Fruit fly (Drosophila melanogaster) whole organism, prepupa: ENCODE measurements around the gene ScsbetaA.

Source experiments
- Blimp-1 ChIP-seq: fragments of 200-800 bp; sonication (Bioruptor generic); optimal IDR thresholded peaks from 3 replicates; lab custom pipeline; 2017; ENCODE audit warnings: missing biosample characterization, missing genetic modification characterization, mild to moderate bottlenecking, moderate library complexity, missing genetic modification reagents
- CG11294 ChIP-seq: fragments of 200-800 bp; sonication (Bioruptor generic); IDR thresholded peaks from 2 replicates; pipeline ENCODE4 v1.3.6; 2022; ENCODE audit warnings: missing biosample characterization, missing genetic modification characterization
- CG11762 ChIP-seq: fragments of 200-800 bp; sonication (Bioruptor generic); optimal IDR thresholded peaks from 3 replicates; lab custom pipeline; 2016; ENCODE audit warnings: missing biosample characterization, missing genetic modification characterization; ENCODE audit not compliant: insufficient read depth
- CG1621 ChIP-seq: fragments of 200-800 bp; sonication (Bioruptor generic); optimal IDR thresholded peaks from 3 replicates; lab custom pipeline; 2018; ENCODE audit warnings: missing biosample characterization, mild to moderate bottlenecking, missing genetic modification characterization
- CG16779 ChIP-seq: fragments of 200-800 bp; sonication (Bioruptor generic); optimal IDR thresholded peaks from 3 replicates; lab custom pipeline; 2017; ENCODE audit warnings: missing biosample characterization, mild to moderate bottlenecking, missing genetic modification characterization
- CG3032 ChIP-seq: fragments of 200-800 bp; optimal IDR thresholded peaks from 2 replicates; lab custom pipeline; 2019; ENCODE audit warnings: missing biosample characterization, mild to moderate bottlenecking, missing genetic modification characterization, moderate library complexity
- CG31627 ChIP-seq: fragments of 200-800 bp; sonication (Bioruptor generic); optimal IDR thresholded peaks from 3 replicates; lab custom pipeline; 2016; ENCODE audit warnings: missing biosample characterization, missing genetic modification characterization
- CG6163 ChIP-seq: fragments of 200-800 bp; sonication (Bioruptor generic); IDR thresholded peaks from 3 replicates; pipeline ENCODE4 v1.3.6; 2022; ENCODE audit warnings: missing biosample characterization, missing genetic modification characterization
- CG6276 ChIP-seq: fragments of 200-800 bp; sonication (Bioruptor generic); optimal IDR thresholded peaks from 2 replicates; lab custom pipeline; 2017; ENCODE audit warnings: missing biosample characterization, mild to moderate bottlenecking, missing genetic modification characterization
- CG6792 ChIP-seq: fragments of 200-800 bp; sonication (Bioruptor generic); optimal IDR thresholded peaks from 3 replicates; lab custom pipeline; 2016; ENCODE audit warnings: missing biosample characterization, missing genetic modification characterization
- CG6808 ChIP-seq: fragments of 200-800 bp; sonication (Bioruptor generic); optimal IDR thresholded peaks from 3 replicates; lab custom pipeline; 2017; ENCODE audit warnings: missing biosample characterization, missing genetic modification characterization, mild to moderate bottlenecking, moderate library complexity, missing genetic modification reagents
- CG7368 ChIP-seq: fragments of 200-800 bp; sonication (Bioruptor generic); optimal IDR thresholded peaks from 3 replicates; lab custom pipeline; 2016; ENCODE audit warnings: missing biosample characterization, missing genetic modification characterization
- CG8119 ChIP-seq: fragments of 200-800 bp; sonication (Bioruptor generic); IDR thresholded peaks from 3 replicates; pipeline ENCODE4 v1.3.6; 2022; ENCODE audit warnings: missing biosample characterization, missing genetic modification characterization
- CG8319 ChIP-seq: fragments of 200-800 bp; sonication (Bioruptor generic); optimal IDR thresholded peaks from 3 replicates; lab custom pipeline; 2016; ENCODE audit warnings: missing biosample characterization, missing genetic modification characterization
- CG8632 ChIP-seq: fragments of 200-800 bp; sonication (Bioruptor generic); optimal IDR thresholded peaks from 3 replicates; lab custom pipeline; 2016; ENCODE audit warnings: missing biosample characterization, missing genetic modification characterization
- CG9139 ChIP-seq: fragments of 200-800 bp; sonication (Bioruptor generic); optimal IDR thresholded peaks from 3 replicates; lab custom pipeline; 2017; ENCODE audit warnings: missing biosample characterization, mild to moderate bottlenecking, missing genetic modification characterization
- Eip78C ChIP-seq: fragments of 200-800 bp; sonication (Bioruptor generic); peaks from one replicate; lab custom pipeline; 2016; ENCODE audit warnings: missing biosample characterization, missing genetic modification characterization
- Eip93F ChIP-seq: fragments of 200-800 bp; sonication (Bioruptor generic); optimal IDR thresholded peaks from 2 replicates; lab custom pipeline; 2016; ENCODE audit warnings: missing biosample characterization, mild to moderate bottlenecking, missing genetic modification characterization
- Ets21C ChIP-seq: fragments of 200-800 bp; sonication (Bioruptor generic); optimal IDR thresholded peaks from 3 replicates; lab custom pipeline; 2016; ENCODE audit warnings: missing biosample characterization, missing genetic modification characterization
- Ets96B ChIP-seq: fragments of 200-800 bp; optimal IDR thresholded peaks from 2 replicates; lab custom pipeline; 2019; ENCODE audit warnings: missing biosample characterization, mild to moderate bottlenecking, missing genetic modification characterization, moderate library complexity
- Hr39 ChIP-seq: fragments of 200-800 bp; sonication (Bioruptor generic); optimal IDR thresholded peaks from 2 replicates; lab custom pipeline; 2016; ENCODE audit warnings: missing biosample characterization, missing genetic modification characterization
- Hr4 ChIP-seq: fragments of 200-800 bp; sonication (Bioruptor generic); optimal IDR thresholded peaks from 3 replicates; lab custom pipeline; 2016; ENCODE audit warnings: missing biosample characterization, missing genetic modification characterization
- Lpt ChIP-seq: fragments of 200-800 bp; sonication (Bioruptor generic); optimal IDR thresholded peaks from 3 replicates; lab custom pipeline; 2016; ENCODE audit warnings: missing biosample characterization, missing genetic modification characterization
- Met ChIP-seq: fragments of 200-800 bp; sonication (Bioruptor generic); optimal IDR thresholded peaks from 3 replicates; lab custom pipeline; 2016; ENCODE audit warnings: missing biosample characterization, missing genetic modification characterization
- OdsH ChIP-seq: fragments of 200-800 bp; sonication (Bioruptor generic); optimal IDR thresholded peaks from 3 replicates; lab custom pipeline; 2016; ENCODE audit warnings: missing biosample characterization, missing genetic modification characterization
- Smox ChIP-seq: fragments of 200-800 bp; sonication (Bioruptor generic); optimal IDR thresholded peaks from 3 replicates; lab custom pipeline; 2016; ENCODE audit warnings: missing biosample characterization, missing genetic modification characterization
- Sox102F ChIP-seq: fragments of 200-800 bp; sonication (Bioruptor generic); optimal IDR thresholded peaks from 2 replicates; lab custom pipeline; 2016; ENCODE audit warnings: missing biosample characterization, mild to moderate bottlenecking, missing genetic modification characterization
- Sox14 ChIP-seq: fragments of 200-800 bp; sonication (Bioruptor generic); optimal IDR thresholded peaks from 3 replicates; lab custom pipeline; 2016; ENCODE audit warnings: missing biosample characterization, missing genetic modification characterization
- Sox15 ChIP-seq: fragments of 200-800 bp; sonication (Bioruptor generic); optimal IDR thresholded peaks from 3 replicates; lab custom pipeline; 2016; ENCODE audit warnings: missing biosample characterization, missing genetic modification characterization
- achi ChIP-seq: fragments of 200-800 bp; sonication (Bioruptor generic); optimal IDR thresholded peaks from 3 replicates; lab custom pipeline; 2016; ENCODE audit warnings: missing biosample characterization, missing genetic modification characterization
- dac ChIP-seq: fragments of 200-800 bp; sonication (Bioruptor generic); optimal IDR thresholded peaks from 2 replicates; lab custom pipeline; 2017; ENCODE audit warnings: missing biosample characterization, mild to moderate bottlenecking, missing genetic modification characterization
- esn ChIP-seq: fragments of 200-800 bp; sonication (Bioruptor generic); optimal IDR thresholded peaks from 2 replicates; lab custom pipeline; 2016; ENCODE audit warnings: missing biosample characterization, mild to moderate bottlenecking, missing genetic modification characterization, moderate library complexity
- fd59A ChIP-seq: fragments of 200-800 bp; sonication (Bioruptor generic); optimal IDR thresholded peaks from 2 replicates; lab custom pipeline; 2017; ENCODE audit warnings: missing biosample characterization, mild to moderate bottlenecking, missing genetic modification characterization, missing genetic modification reagents
- fkh ChIP-seq: fragments of 200-800 bp; sonication (Bioruptor generic); optimal IDR thresholded peaks from 3 replicates; lab custom pipeline; 2017; ENCODE audit warnings: missing biosample characterization, mild to moderate bottlenecking, missing genetic modification characterization, moderate library complexity
- lz ChIP-seq: fragments of 200-800 bp; sonication (Bioruptor generic); optimal IDR thresholded peaks from 3 replicates; lab custom pipeline; 2016; ENCODE audit warnings: missing biosample characterization, missing genetic modification characterization
- salr ChIP-seq, 2 experiments: fragments of 200-800 bp; sonication (Bioruptor generic); optimal IDR thresholded peaks; 3 replicates each; lab custom pipeline; 2016 to 2018; ENCODE audit warnings: missing biosample characterization in 2 of 2, missing genetic modification characterization in 2 of 2, mild to moderate bottlenecking in 1 of 2
- spab ChIP-seq: fragments of 200-800 bp; sonication (Bioruptor generic); optimal IDR thresholded peaks from 2 replicates; lab custom pipeline; 2017; ENCODE audit warnings: missing biosample characterization, mild to moderate bottlenecking, missing genetic modification characterization, missing genetic modification reagents
- ss ChIP-seq, 2 experiments: fragments of 200-800 bp; sonication (Bioruptor generic); optimal IDR thresholded peaks; 2 replicates in 1 of 2; 3 replicates in 1 of 2; lab custom pipeline; 2017 to 2018; ENCODE audit warnings: mild to moderate bottlenecking in 2 of 2, missing biosample characterization in 2 of 2, missing genetic modification characterization in 2 of 2, moderate library complexity in 1 of 2
- topi ChIP-seq: fragments of 200-800 bp; sonication (Bioruptor generic); optimal IDR thresholded peaks from 3 replicates; lab custom pipeline; 2016; ENCODE audit warnings: missing biosample characterization, missing genetic modification characterization
- vri ChIP-seq: fragments of 200-800 bp; sonication (Bioruptor generic); optimal IDR thresholded peaks from 3 replicates; lab custom pipeline; 2016; ENCODE audit warnings: missing biosample characterization, mild to moderate bottlenecking, missing genetic modification characterization

ScsbetaA gene

dm6 chr3R:8927817-8928625, 10.5 kb upstream of the ScsbetaA start (continued):
- TF ChIP-seq fkh (GFP tag; lab: Kevin White, UChicago) (peak; percentile 72), CG3032 (tag; lab: Kevin White, UChicago) (peak; percentile 94), Smox (GFP tag; lab: Kevin White, UChicago) (peak; percentile 84), OdsH (peak; percentile 89), vri (GFP tag; lab: Kevin White, UChicago) (peak; percentile 45), CG11294 (GFP tag; lab: Robert Waterston, UW) (peak; percentile 73), Sox14 (GFP tag; lab: Kevin White, UChicago) (peak; percentile 88), salr (GFP tag; optimal IDR thresholded peaks at IDR 0.05; lab: Kevin White, UChicago) (peak; percentile 74 to 79), ss (GFP tag; optimal IDR thresholded peaks at IDR 0.05; lab: Kevin White, UChicago) (peak; percentile 32 to 36), CG8632 (GFP tag; lab: Kevin White, UChicago) (peak; percentile 74), Eip78C (GFP tag; lab: Kevin White, UChicago) (peak; percentile 97), CG6163 (peak; percentile 51; the same call in 2 of the 3 replicates), esn (GFP tag; lab: Kevin White, UChicago) (peak; percentile 90), achi (GFP tag; lab: Kevin White, UChicago) (peak; percentile 85), Eip93F (GFP tag; lab: Kevin White, UChicago) (peak; percentile 22), CG8319 (GFP tag; lab: Kevin White, UChicago) (peak; percentile 73), CG16779 (peak; percentile 68), Hr4 (peak; percentile 85), CG6792 (GFP tag; lab: Kevin White, UChicago) (peak; percentile 80), CG8119 (peak; percentile 80; the same call in 2 of the 3 replicates), spab (GFP tag; lab: Kevin White, UChicago) (peak; percentile 91), Hr39 (peak; percentile 88), CG1621 (peak; percentile 87), Sox15 (GFP tag; lab: Kevin White, UChicago) (peak; percentile 70), fd59A (GFP tag; lab: Kevin White, UChicago) (peak; percentile 87), CG31627 (GFP tag; lab: Kevin White, UChicago) (peak; percentile 87), Blimp-1 (GFP tag; lab: Kevin White, UChicago) (peak; percentile 70), Ets21C (GFP tag; lab: Kevin White, UChicago) (peak; percentile 81), CG6276 (GFP tag; lab: Kevin White, UChicago) (peak; percentile 69), CG11762 (GFP tag; lab: Kevin White, UChicago) (peak; percentile 68), topi (GFP tag; lab: Kevin White, UChicago) (peak; percentile 85), Ets96B (tag; lab: Kevin White, UChicago) (peak; percentile 94), Sox102F (GFP tag; lab: Kevin White, UChicago) (peak; percentile 75), Lpt (GFP tag; lab: Kevin White, UChicago) (peak; percentile 91), lz (peak; percentile 86), Met (peak; percentile 86), dac (GFP tag; lab: Kevin White, UChicago) (peak; percentile 71), CG7368 (GFP tag; lab: Kevin White, UChicago) (peak; percentile 64), CG9139 (GFP tag; lab: Kevin White, UChicago) (peak; percentile 66)

- no peak for TF ChIP-seq CG6808
- peak; percentile 57 for TF ChIP-seq fkh (GFP tag; lab: Kevin White, UChicago)
- no peak for TF ChIP-seq Sox102F (GFP tag; lab: Kevin White, UChicago)
Measured at dm6 chr3R:8929703-8930102, 8.8 kb upstream of the ScsbetaA start.
